Fruit fly (Drosophila melanogaster) whole organism, embryonic: ENCODE data around the gene CG9008.

Experiments
- ATbp ChIP-seq: fragments of 200-800 bp; sonication (Bioruptor generic); optimal IDR thresholded peaks from 2 replicates; lab custom pipeline; 2017; ENCODE audit warnings: missing biosample characterization, mild to moderate bottlenecking, missing genetic modification characterization, missing genetic modification reagents
- Adf1 ChIP-seq: fragments of 200-800 bp; sonication (Bioruptor generic); IDR thresholded peaks from 2 replicates; pipeline ENCODE4 v1.3.6; 2022; ENCODE audit warnings: missing biosample characterization, missing genetic modification characterization
- Atf3 ChIP-seq: fragments of 200-800 bp; sonication (Bioruptor generic); optimal IDR thresholded peaks from 3 replicates; lab custom pipeline; 2016; ENCODE audit warnings: missing biosample characterization, missing genetic modification characterization
- C15 ChIP-seq: fragments of 200-800 bp; sonication (Bioruptor generic); IDR thresholded peaks from 3 replicates; pipeline ENCODE4 v1.3.6; 2022; ENCODE audit warnings: missing biosample characterization, missing genetic modification characterization
- CG10543 ChIP-seq: fragments of 200-800 bp; sonication (Bioruptor generic); optimal IDR thresholded peaks from 3 replicates; lab custom pipeline; 2017; ENCODE audit warnings: missing biosample characterization, mild to moderate bottlenecking, missing genetic modification characterization, moderate library complexity
- CG1233 ChIP-seq: fragments of 200-800 bp; sonication (Bioruptor generic); optimal IDR thresholded peaks from 4 replicates; lab custom pipeline; 2018; ENCODE audit warnings: missing biosample characterization, mild to moderate bottlenecking, missing genetic modification characterization
- CG13296 ChIP-seq: fragments of 200-800 bp; sonication (Bioruptor generic); optimal IDR thresholded peaks from 3 replicates; lab custom pipeline; 2018; ENCODE audit warnings: missing biosample characterization, mild to moderate bottlenecking, missing genetic modification characterization
- CG13424 ChIP-seq: fragments of 200-800 bp; sonication (Bioruptor generic); optimal IDR thresholded peaks from 2 replicates; lab custom pipeline; 2019; ENCODE audit warnings: missing biosample characterization, mild to moderate bottlenecking, missing genetic modification characterization, moderate library complexity
- CG14667 ChIP-seq: fragments of 200-800 bp; sonication (Bioruptor generic); IDR thresholded peaks from 2 replicates; pipeline ENCODE4 v1.3.6; 2022; ENCODE audit warnings: missing biosample characterization, missing genetic modification characterization
- CG15269 ChIP-seq: fragments of 200-800 bp; sonication (Bioruptor generic); optimal IDR thresholded peaks from 2 replicates; lab custom pipeline; 2018; ENCODE audit warnings: missing biosample characterization, mild to moderate bottlenecking, missing genetic modification characterization, moderate library complexity
- CG17385 ChIP-seq: fragments of 200-800 bp; sonication (Bioruptor generic); optimal IDR thresholded peaks from 3 replicates; lab custom pipeline; 2018; ENCODE audit warnings: missing biosample characterization, mild to moderate bottlenecking, missing genetic modification characterization
- CG18599 ChIP-seq: fragments of 200-800 bp; sonication (Bioruptor generic); optimal IDR thresholded peaks from 3 replicates; lab custom pipeline; 2017; ENCODE audit warnings: missing biosample characterization, missing genetic modification characterization, mild to moderate bottlenecking, moderate library complexity, missing genetic modification reagents
- CG31365 ChIP-seq: fragments of 200-800 bp; sonication (Bioruptor generic); optimal IDR thresholded peaks from 2 replicates; lab custom pipeline; 2018; ENCODE audit warnings: missing biosample characterization, mild to moderate bottlenecking, missing genetic modification characterization
- CG32532 ChIP-seq: fragments of 200-800 bp; sonication (Bioruptor generic); IDR thresholded peaks from 2 replicates; pipeline ENCODE4 v1.3.6; 2022; ENCODE audit warnings: missing biosample characterization, missing genetic modification characterization
- CG3281 ChIP-seq: fragments of 200-800 bp; sonication (Bioruptor generic); optimal IDR thresholded peaks from 3 replicates; lab custom pipeline; 2017; ENCODE audit warnings: missing biosample characterization, mild to moderate bottlenecking, missing genetic modification characterization
- CG3407 ChIP-seq: fragments of 200-800 bp; sonication (Bioruptor generic); optimal IDR thresholded peaks from 2 replicates; lab custom pipeline; 2018; ENCODE audit warnings: missing biosample characterization, mild to moderate bottlenecking, missing genetic modification characterization
- CG3726 ChIP-seq: fragments of 200-800 bp; sonication (Bioruptor generic); IDR thresholded peaks from 3 replicates; pipeline ENCODE4, ENCODE4 v1.3.6; 2022; ENCODE audit warnings: missing biosample characterization, missing genetic modification characterization
- CG3847 ChIP-seq: fragments of 200-800 bp; sonication (Bioruptor generic); IDR thresholded peaks from 2 replicates; pipeline ENCODE4 v1.3.6; 2022; ENCODE audit warnings: missing biosample characterization, missing genetic modification characterization
- CG4424 ChIP-seq: fragments of 200-800 bp; sonication (Bioruptor generic); optimal IDR thresholded peaks from 3 replicates; lab custom pipeline; 2016; ENCODE audit warnings: missing biosample characterization, missing genetic modification characterization
- CG4617 ChIP-seq: fragments of 200-800 bp; sonication (Bioruptor generic); optimal IDR thresholded peaks from 3 replicates; lab custom pipeline; 2016; ENCODE audit warnings: missing biosample characterization, missing genetic modification characterization, borderline replicate concordance
- CG4730 ChIP-seq: fragments of 200-800 bp; sonication (Bioruptor generic); IDR thresholded peaks from 2 replicates; pipeline ENCODE4 v1.3.6; 2022; ENCODE audit warnings: missing biosample characterization, missing genetic modification characterization
- CG4820 ChIP-seq: fragments of 200-800 bp; sonication (Bioruptor generic); optimal IDR thresholded peaks from 3 replicates; lab custom pipeline; 2016; ENCODE audit warnings: missing biosample characterization, missing genetic modification characterization
- CG7928 ChIP-seq: fragments of 200-800 bp; sonication (Bioruptor generic); optimal IDR thresholded peaks from 2 replicates; lab custom pipeline; 2017; ENCODE audit warnings: missing biosample characterization, mild to moderate bottlenecking, missing genetic modification characterization
- CG7987 ChIP-seq: fragments of 200-800 bp; sonication (Bioruptor generic); optimal IDR thresholded peaks from 2 replicates; lab custom pipeline; 2018; ENCODE audit warnings: missing biosample characterization, mild to moderate bottlenecking, missing genetic modification characterization, moderate library complexity
- CrebB ChIP-seq: fragments of 200-800 bp; sonication (Bioruptor generic); optimal IDR thresholded peaks from 3 replicates; lab custom pipeline; 2018; ENCODE audit warnings: missing biosample characterization, mild to moderate bottlenecking, missing genetic modification characterization
- D19A ChIP-seq: fragments of 200-800 bp; optimal IDR thresholded peaks from 3 replicates; lab custom pipeline; 2019; ENCODE audit warnings: missing biosample characterization, mild to moderate bottlenecking, missing genetic modification characterization, moderate library complexity
- Dek ChIP-seq: fragments of 200-800 bp; sonication (Bioruptor generic); optimal IDR thresholded peaks from 3 replicates; lab custom pipeline; 2019; ENCODE audit warnings: missing biosample characterization, mild to moderate bottlenecking, missing genetic modification characterization, moderate library complexity
- Dref ChIP-seq: fragments of 200-800 bp; sonication (Bioruptor generic); IDR thresholded peaks from 2 replicates; pipeline ENCODE4 v1.3.6; 2022; ENCODE audit warnings: missing biosample characterization, missing genetic modification characterization
- Fer1 ChIP-seq: fragments of 200-800 bp; sonication (Bioruptor generic); optimal IDR thresholded peaks from 2 replicates; lab custom pipeline; 2017; ENCODE audit warnings: missing biosample characterization, mild to moderate bottlenecking, missing genetic modification characterization
- Med ChIP-seq: fragments of 200-800 bp; sonication (Bioruptor generic); peaks from one replicate; lab custom pipeline; 2016; ENCODE audit warnings: missing biosample characterization, missing genetic modification characterization, mild to moderate bottlenecking, inconsistent platforms, moderate library complexity
- Optix ChIP-seq: fragments of 200-800 bp; sonication (Bioruptor generic); IDR thresholded peaks from 3 replicates; pipeline ENCODE4 v1.3.6; 2022; ENCODE audit warnings: missing biosample characterization, missing genetic modification characterization
- Pdp1 ChIP-seq, 2 experiments: fragments of 200-800 bp; sonication (Bioruptor generic); optimal IDR thresholded peaks; 3 replicates each; lab custom pipeline; 2016; ENCODE audit warnings: missing biosample characterization in 2 of 2, missing genetic modification characterization in 2 of 2, mild to moderate bottlenecking in 1 of 2, moderate library complexity in 1 of 2
- Sry-β ChIP-seq: fragments of 200-800 bp; sonication (Bioruptor generic); optimal IDR thresholded peaks from 2 replicates; lab custom pipeline; 2018; ENCODE audit warnings: missing biosample characterization, mild to moderate bottlenecking, missing genetic modification characterization, moderate library complexity
- Xrp1 ChIP-seq: fragments of 200-800 bp; sonication (Bioruptor generic); IDR thresholded peaks from 2 replicates; pipeline ENCODE4 v1.3.6; 2022; ENCODE audit warnings: missing biosample characterization, missing genetic modification characterization
- ac ChIP-seq: fragments of 200-800 bp; sonication (Bioruptor generic); optimal IDR thresholded peaks from 3 replicates; lab custom pipeline; 2017; ENCODE audit warnings: missing biosample characterization, mild to moderate bottlenecking, missing genetic modification characterization
- al ChIP-seq: fragments of 200-800 bp; sonication (Bioruptor generic); IDR thresholded peaks from 2 replicates; pipeline ENCODE4 v1.3.6; 2022; ENCODE audit warnings: missing biosample characterization, missing genetic modification characterization
- cas ChIP-seq: fragments of 200-800 bp; sonication (Bioruptor generic); IDR thresholded peaks from 2 replicates; pipeline ENCODE4 v1.3.6; 2022; ENCODE audit warnings: missing biosample characterization, missing genetic modification characterization
- chinmo ChIP-seq: fragments of 200-800 bp; sonication (Bioruptor generic); IDR thresholded peaks from 4 replicates; pipeline ENCODE4 v1.3.6; 2022; ENCODE audit warnings: missing biosample characterization, missing genetic modification characterization; ENCODE audit not compliant: partially characterized antibody
- crol ChIP-seq: fragments of 200-800 bp; sonication (Bioruptor generic); IDR thresholded peaks from 2 replicates; pipeline ENCODE4 v1.3.6; 2022; ENCODE audit warnings: missing biosample characterization, missing genetic modification characterization
- cwo ChIP-seq: fragments of 200-800 bp; sonication (Bioruptor generic); optimal IDR thresholded peaks from 3 replicates; lab custom pipeline; 2017; ENCODE audit warnings: missing biosample characterization, missing genetic modification characterization, mild to moderate bottlenecking, moderate library complexity, missing genetic modification reagents
- danr ChIP-seq: fragments of 200-800 bp; sonication (Bioruptor generic); IDR thresholded peaks from 2 replicates; pipeline ENCODE4 v1.3.6; 2022; ENCODE audit warnings: missing biosample characterization, missing genetic modification characterization
- gce ChIP-seq: fragments of 200-800 bp; sonication (Bioruptor generic); IDR thresholded peaks from 3 replicates; pipeline ENCODE4 v1.3.6; 2022; ENCODE audit warnings: missing biosample characterization, missing genetic modification characterization
- gem ChIP-seq: fragments of 200-800 bp; sonication (Bioruptor generic); optimal IDR thresholded peaks from 2 replicates; lab custom pipeline; 2019; ENCODE audit warnings: missing biosample characterization, mild to moderate bottlenecking, missing genetic modification characterization, moderate library complexity
- mam ChIP-seq: fragments of 200-800 bp; sonication (Bioruptor generic); optimal IDR thresholded peaks from 3 replicates; lab custom pipeline; 2016; ENCODE audit warnings: missing biosample characterization, missing genetic modification characterization
- phol ChIP-seq: fragments of 200-800 bp; sonication (Bioruptor generic); optimal IDR thresholded peaks from 3 replicates; lab custom pipeline; 2018; ENCODE audit warnings: missing biosample characterization, mild to moderate bottlenecking, missing genetic modification characterization, moderate library complexity
- sima ChIP-seq: fragments of 200-800 bp; sonication (Bioruptor generic); optimal IDR thresholded peaks from 2 replicates; lab custom pipeline; 2016; ENCODE audit warnings: missing biosample characterization, missing genetic modification characterization
- sr ChIP-seq: fragments of 200-800 bp; sonication (Bioruptor generic); IDR thresholded peaks from 3 replicates; pipeline ENCODE4 v1.3.6; 2022; ENCODE audit warnings: missing biosample characterization, missing genetic modification characterization
- trh ChIP-seq: fragments of 200-800 bp; sonication (Bioruptor generic); optimal IDR thresholded peaks from 2 replicates; lab custom pipeline; 2016; ENCODE audit warnings: missing biosample characterization, missing genetic modification characterization
- vvl ChIP-seq: fragments of 200-800 bp; sonication (Bioruptor generic); IDR thresholded peaks from 2 replicates; pipeline ENCODE4 v1.3.6; 2022; ENCODE audit warnings: missing biosample characterization, missing genetic modification characterization
- wek ChIP-seq: fragments of 200-800 bp; sonication (Bioruptor generic); optimal IDR thresholded peaks from 3 replicates; lab custom pipeline; 2018; ENCODE audit warnings: missing biosample characterization, mild to moderate bottlenecking, missing genetic modification characterization, moderate library complexity
- yki ChIP-seq: fragments of >200 bp; optimal IDR thresholded peaks from 3 replicates; lab custom pipeline; 2018

CG9008 gene

dm6 chr2L:13802075-13802639, 22.2 kb upstream of the CG9008 start:
- TF ChIP-seq gem (tag; lab: Kevin White, UChicago) (no peak), Pdp1 (GFP tag; optimal IDR thresholded peaks at IDR 0.05; lab: Kevin White, UChicago) (peak in 1 of 2 experiments; percentile 45), cas (GFP tag; lab: Robert Waterston, UW) (no peak), sr (no peak), Atf3 (GFP tag; lab: Kevin White, UChicago) (no peak), CG7928 (GFP tag; lab: Kevin White, UChicago) (no peak), CG32532 (0 out of 2 replicates have a peak, but pooled peaks have one; percentile 18), cwo (GFP tag; lab: Kevin White, UChicago) (peak; percentile 22), Xrp1 (GFP tag; lab: Robert Waterston, UW) (no peak), mam (GFP tag; lab: Kevin White, UChicago) (no peak), Sry-β (GFP tag; lab: Kevin White, UChicago) (no peak), D19A (no peak), Adf1 (GFP tag; lab: Robert Waterston, UW) (peak; percentile 22; the same call in 1 of the 2 replicates), yki (lab: Kevin White, UChicago) (no peak), trh (GFP tag; lab: Kevin White, UChicago) (no peak), CG4820 (GFP tag; lab: Kevin White, UChicago) (no peak), gce (GFP tag; lab: Robert Waterston, UW) (no peak), CG15269 (tag; lab: Kevin White, UChicago) (peak; percentile 13), CG10543 (GFP tag; lab: Kevin White, UChicago) (peak; percentile 50), CG3407 (GFP tag; lab: Kevin White, UChicago) (no peak), CG4617 (GFP tag; lab: Kevin White, UChicago) (no peak), C15 (GFP tag; lab: Robert Waterston, UW) (no peak), CG3726 (GFP tag; lab: Robert Waterston, UW) (no peak), chinmo (peak; percentile 83; the same call in 3 of the 4 replicates), crol (GFP tag; lab: Robert Waterston, UW) (peak; percentile 45; the same call in 1 of the 2 replicates), CG4424 (GFP tag; lab: Kevin White, UChicago) (no peak), al (no peak), vvl (GFP tag; lab: Robert Waterston, UW) (peak; percentile 46; the same call in 1 of the 2 replicates), Med (GFP tag; lab: Kevin White, UChicago) (peak; percentile 60)

DNA sequence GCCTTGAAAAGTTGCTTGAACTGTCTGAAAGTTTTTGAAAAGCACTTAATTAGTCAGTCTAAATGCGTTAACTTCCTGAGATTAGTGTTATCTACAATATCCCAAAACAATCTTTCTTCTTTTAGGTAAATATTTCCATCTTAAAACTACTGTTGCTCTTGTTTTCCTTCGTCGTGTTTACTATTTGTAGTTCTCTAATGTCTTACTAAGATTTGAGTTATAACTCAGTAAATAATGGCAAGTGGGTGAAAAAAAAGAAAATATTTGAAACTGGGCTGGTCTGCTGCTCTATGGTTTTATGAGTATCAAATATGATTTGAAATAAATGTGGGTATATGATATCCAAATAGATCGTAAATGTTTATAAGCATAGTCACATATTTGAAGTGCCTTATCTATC, 21.2 kb upstream of the CG9008 start:
- TF ChIP-seq CG14667 (GFP tag; lab: Robert Waterston, UW), result no peak
- TF ChIP-seq ATbp (GFP tag; lab: Kevin White, UChicago), result peak; percentile 76
- TF ChIP-seq CG3407 (GFP tag; lab: Kevin White, UChicago), result peak; percentile 21
- TF ChIP-seq CG1233 (GFP tag; lab: Kevin White, UChicago), result peak; percentile 11
- TF ChIP-seq CG3281, result peak; percentile 12
- no peak for TF ChIP-seq Optix (GFP tag; lab: Robert Waterston, UW)
- TF ChIP-seq CG3847 (GFP tag; lab: Robert Waterston, UW), result no peak
- TF ChIP-seq Fer1 (GFP tag; lab: Kevin White, UChicago), result peak; percentile 35
- TF ChIP-seq CG31365 (tag; lab: Kevin White, UChicago), result peak; percentile 13
- TF ChIP-seq CG13424 (tag; lab: Kevin White, UChicago), result peak; percentile 27
- peak; percentile 15 for TF ChIP-seq CG7987
- no peak for TF ChIP-seq Dref (GFP tag; lab: Robert Waterston, UW)
- no peak for TF ChIP-seq Dek (tag; lab: Kevin White, UChicago)
- TF ChIP-seq ac, result no peak
- peak; percentile 23 for TF ChIP-seq CG18599 (GFP tag; lab: Kevin White, UChicago)
- no peak for TF ChIP-seq sima (GFP tag; lab: Kevin White, UChicago)
- TF ChIP-seq CG17385 (GFP tag; lab: Kevin White, UChicago), result peak; percentile 12
- TF ChIP-seq danr (GFP tag; lab: Robert Waterston, UW), result no peak
- peak; percentile 8 for TF ChIP-seq wek
- TF ChIP-seq phol (tag; lab: Kevin White, UChicago), result no peak
- peak; percentile 54 for TF ChIP-seq CrebB (tag; lab: Kevin White, UChicago)
- TF ChIP-seq CG13296, result peak; percentile 8
- TF ChIP-seq CG4730, result no peak
- no peak for TF ChIP-seq Xrp1 (GFP tag; lab: Robert Waterston, UW)
